Fruit fly (Drosophila melanogaster) whole organism, embryonic: ENCODE data around the gene CG12592.
A peak's percentile ranks its signal among the peaks of the same experiment; 100 is the strongest.

Experiments
- Ada2b ChIP-seq: fragments of 200-800 bp; sonication (Bioruptor generic); IDR thresholded peaks from 2 replicates; pipeline ENCODE4 v1.3.6; 2022; ENCODE audit warnings: missing biosample characterization, missing genetic modification characterization
- BtbVII ChIP-seq: fragments of 200-800 bp; sonication (Bioruptor generic); optimal IDR thresholded peaks from 3 replicates; lab custom pipeline; 2017; ENCODE audit warnings: missing biosample characterization, mild to moderate bottlenecking, missing genetic modification characterization
- CG10274 ChIP-seq: fragments of 200-800 bp; sonication (Bioruptor generic); optimal IDR thresholded peaks from 3 replicates; lab custom pipeline; 2017; ENCODE audit warnings: missing biosample characterization, mild to moderate bottlenecking, missing genetic modification characterization
- CG10366 ChIP-seq: fragments of 200-800 bp; sonication (Bioruptor generic); IDR thresholded peaks from 2 replicates; pipeline ENCODE4 v1.3.6; 2022; ENCODE audit warnings: missing biosample characterization, missing genetic modification characterization
- CG10431 ChIP-seq: fragments of 200-800 bp; sonication (Bioruptor generic); optimal IDR thresholded peaks from 3 replicates; lab custom pipeline; 2018; ENCODE audit warnings: missing biosample characterization, mild to moderate bottlenecking, missing genetic modification characterization
- CG11085 ChIP-seq: fragments of 200-800 bp; sonication (Bioruptor generic); IDR thresholded peaks from 2 replicates; pipeline ENCODE4 v1.3.6; 2022; ENCODE audit warnings: missing biosample characterization, missing genetic modification characterization
- CG11247 ChIP-seq: fragments of 200-800 bp; sonication (Bioruptor generic); IDR thresholded peaks from 2 replicates; pipeline ENCODE4 v1.3.6; 2022; ENCODE audit warnings: missing biosample characterization, missing genetic modification characterization
- CG11560 ChIP-seq: fragments of 200-800 bp; sonication (Bioruptor generic); IDR thresholded peaks from 3 replicates; pipeline ENCODE4 v1.3.6; 2022; ENCODE audit warnings: missing biosample characterization, missing genetic modification characterization
- CG12299 ChIP-seq: fragments of 200-800 bp; sonication (Bioruptor generic); optimal IDR thresholded peaks from 2 replicates; lab custom pipeline; 2018; ENCODE audit warnings: missing biosample characterization, mild to moderate bottlenecking, missing genetic modification characterization
- CG1233 ChIP-seq: fragments of 200-800 bp; sonication (Bioruptor generic); optimal IDR thresholded peaks from 4 replicates; lab custom pipeline; 2018; ENCODE audit warnings: missing biosample characterization, mild to moderate bottlenecking, missing genetic modification characterization
- CG16813 ChIP-seq: fragments of 200-800 bp; sonication (Bioruptor generic); IDR thresholded peaks from 3 replicates; pipeline ENCODE4 v1.3.6; 2022; ENCODE audit warnings: missing biosample characterization, missing genetic modification characterization; ENCODE audit not compliant: partially characterized antibody
- CG1832 ChIP-seq: fragments of 200-800 bp; sonication (Bioruptor generic); optimal IDR thresholded peaks from 2 replicates; lab custom pipeline; 2017; ENCODE audit warnings: missing biosample characterization, mild to moderate bottlenecking, missing genetic modification characterization, inconsistent platforms
- CG2889 ChIP-seq: fragments of 200-800 bp; sonication (Bioruptor generic); IDR thresholded peaks from 3 replicates; pipeline ENCODE4 v1.3.6; 2022; ENCODE audit warnings: missing biosample characterization, missing genetic modification characterization
- CG31388 ChIP-seq: fragments of 200-800 bp; sonication (Bioruptor generic); optimal IDR thresholded peaks from 2 replicates; lab custom pipeline; 2016; ENCODE audit warnings: missing biosample characterization, missing genetic modification characterization
- CG33213 ChIP-seq: fragments of 200-800 bp; sonication (Bioruptor generic); optimal IDR thresholded peaks from 3 replicates; lab custom pipeline; 2016; ENCODE audit warnings: missing biosample characterization, missing genetic modification characterization
- CG33557 ChIP-seq: fragments of 200-800 bp; sonication (Bioruptor generic); optimal IDR thresholded peaks from 2 replicates; lab custom pipeline; 2019; ENCODE audit warnings: missing biosample characterization, mild to moderate bottlenecking, missing genetic modification characterization, moderate library complexity
- CG3838 ChIP-seq: fragments of 200-800 bp; sonication (Bioruptor generic); optimal IDR thresholded peaks from 3 replicates; lab custom pipeline; 2016; ENCODE audit warnings: missing biosample characterization, missing genetic modification characterization
- CG4730 ChIP-seq: fragments of 200-800 bp; sonication (Bioruptor generic); IDR thresholded peaks from 2 replicates; pipeline ENCODE4 v1.3.6; 2022; ENCODE audit warnings: missing biosample characterization, missing genetic modification characterization
- CG5245 ChIP-seq: fragments of 200-800 bp; sonication (Bioruptor generic); optimal IDR thresholded peaks from 3 replicates; lab custom pipeline; 2016; ENCODE audit warnings: missing biosample characterization, missing genetic modification characterization
- CG6254 ChIP-seq: fragments of 200-800 bp; sonication (Bioruptor generic); optimal IDR thresholded peaks from 3 replicates; lab custom pipeline; 2017; ENCODE audit warnings: mild to moderate bottlenecking, missing biosample characterization, missing genetic modification reagents, missing genetic modification characterization
- CG7745 ChIP-seq: fragments of 200-800 bp; sonication (Bioruptor generic); optimal IDR thresholded peaks from 2 replicates; lab custom pipeline; 2018; ENCODE audit warnings: missing biosample characterization, mild to moderate bottlenecking, missing genetic modification characterization, moderate library complexity
- CG7839 ChIP-seq: fragments of 200-800 bp; sonication (Bioruptor generic); optimal IDR thresholded peaks from 3 replicates; lab custom pipeline; 2018; ENCODE audit warnings: missing biosample characterization, mild to moderate bottlenecking, missing genetic modification characterization, moderate library complexity
- CG8359 ChIP-seq: fragments of 200-800 bp; sonication (Bioruptor generic); optimal IDR thresholded peaks from 2 replicates; lab custom pipeline; 2017; ENCODE audit warnings: missing biosample characterization, mild to moderate bottlenecking, missing genetic modification characterization, borderline replicate concordance
- CG8388 ChIP-seq: fragments of 200-800 bp; sonication (Bioruptor generic); optimal IDR thresholded peaks from 2 replicates; lab custom pipeline; 2019; ENCODE audit warnings: missing biosample characterization, mild to moderate bottlenecking, missing genetic modification characterization, moderate library complexity
- CG9727 ChIP-seq: fragments of 200-800 bp; sonication (Bioruptor generic); optimal IDR thresholded peaks from 3 replicates; lab custom pipeline; 2017; ENCODE audit warnings: missing biosample characterization, mild to moderate bottlenecking, missing genetic modification characterization
- Dfd ChIP-seq, 2 experiments: fragments of >200 bp; optimal IDR thresholded peaks; 2 replicates each; lab custom pipeline; 2017; ENCODE audit warnings: missing biosample characterization in 2 of 2, missing genetic modification characterization in 2 of 2
- Doc2 ChIP-seq: fragments of 200-800 bp; sonication (Bioruptor generic); IDR thresholded peaks from 2 replicates; pipeline ENCODE4 v1.3.6; 2022; ENCODE audit warnings: missing biosample characterization, missing genetic modification characterization
- Eip74EF ChIP-seq, 2 experiments: fragments of 200-800 bp in 1 of 2; fragments of >200 bp in 1 of 2; sonication (Bioruptor generic) in 1 of 2; optimal IDR thresholded peaks; 2 replicates each; lab custom pipeline; 2017 to 2019; ENCODE audit warnings: missing biosample characterization in 2 of 2, missing genetic modification characterization in 2 of 2, mild to moderate bottlenecking in 1 of 2, moderate library complexity in 1 of 2
- Hmx ChIP-seq: fragments of 200-800 bp; sonication (Bioruptor generic); optimal IDR thresholded peaks from 2 replicates; lab custom pipeline; 2016; ENCODE audit warnings: missing biosample characterization, missing genetic modification characterization
- Hr39 ChIP-seq: fragments of >200 bp; optimal IDR thresholded peaks from 2 replicates; lab custom pipeline; 2017
- Hr78 ChIP-seq, 2 experiments: fragments of 200-800 bp in 1 of 2; fragments of >200 bp in 1 of 2; sonication (Bioruptor generic) in 1 of 2; optimal IDR thresholded peaks; 2 replicates each; lab custom pipeline; 2017 to 2019; ENCODE audit warnings: missing biosample characterization in 2 of 2, missing genetic modification characterization in 2 of 2, mild to moderate bottlenecking in 1 of 2, moderate library complexity in 1 of 2
- Spps ChIP-seq: fragments of 200-800 bp; sonication (Bioruptor generic); optimal IDR thresholded peaks from 2 replicates; lab custom pipeline; 2018; ENCODE audit warnings: missing biosample characterization, mild to moderate bottlenecking, missing genetic modification characterization
- ato ChIP-seq: fragments of 200-800 bp; sonication (Bioruptor generic); IDR thresholded peaks from 2 replicates; pipeline ENCODE4 v1.3.6; 2022; ENCODE audit warnings: missing biosample characterization, missing genetic modification characterization; ENCODE audit not compliant: partially characterized antibody
- cas ChIP-seq: fragments of 200-800 bp; sonication (Bioruptor generic); IDR thresholded peaks from 2 replicates; pipeline ENCODE4 v1.3.6; 2022; ENCODE audit warnings: missing biosample characterization, missing genetic modification characterization
- cwo ChIP-seq: fragments of 200-800 bp; sonication (Bioruptor generic); optimal IDR thresholded peaks from 3 replicates; lab custom pipeline; 2017; ENCODE audit warnings: missing biosample characterization, missing genetic modification characterization, mild to moderate bottlenecking, moderate library complexity, missing genetic modification reagents
- ems ChIP-seq: fragments of 200-800 bp; sonication (Bioruptor generic); optimal IDR thresholded peaks from 3 replicates; lab custom pipeline; 2016; ENCODE audit warnings: missing biosample characterization, missing genetic modification characterization
- en ChIP-seq: fragments of 200-800 bp; sonication (Bioruptor generic); optimal IDR thresholded peaks from 2 replicates; lab custom pipeline; 2016; ENCODE audit warnings: missing biosample characterization, missing genetic modification characterization
- fru ChIP-seq: fragments of >200 bp; optimal IDR thresholded peaks from 2 replicates; lab custom pipeline; 2017
- gcm ChIP-seq: fragments of 200-800 bp; sonication (Bioruptor generic); optimal IDR thresholded peaks from 2 replicates; lab custom pipeline; 2019; ENCODE audit warnings: missing biosample characterization, mild to moderate bottlenecking, missing genetic modification characterization, moderate library complexity
- gfzf ChIP-seq: fragments of 200-800 bp; sonication (Bioruptor generic); optimal IDR thresholded peaks from 2 replicates; lab custom pipeline; 2016; ENCODE audit warnings: missing biosample characterization, mild to moderate bottlenecking, missing genetic modification characterization, moderate library complexity
- insv ChIP-seq, 2 experiments: fragments of 200-800 bp; sonication (Bioruptor generic); optimal IDR thresholded peaks; 3 replicates each; lab custom pipeline; 2016 to 2018; ENCODE audit warnings: missing biosample characterization in 2 of 2, missing genetic modification characterization in 2 of 2
- kay ChIP-seq: fragments of 200-800 bp; sonication (Bioruptor generic); optimal IDR thresholded peaks from 2 replicates; lab custom pipeline; 2016; ENCODE audit warnings: missing biosample characterization, missing genetic modification characterization
- lmd ChIP-seq: fragments of 200-800 bp; sonication (Bioruptor generic); IDR thresholded peaks from 2 replicates; pipeline ENCODE4 v1.3.6; 2022; ENCODE audit warnings: missing biosample characterization, missing genetic modification characterization
- mam ChIP-seq: fragments of 200-800 bp; sonication (Bioruptor generic); optimal IDR thresholded peaks from 3 replicates; lab custom pipeline; 2016; ENCODE audit warnings: missing biosample characterization, missing genetic modification characterization
- mirr ChIP-seq: fragments of 200-800 bp; sonication (Bioruptor generic); optimal IDR thresholded peaks from 3 replicates; lab custom pipeline; 2018; ENCODE audit warnings: missing biosample characterization, mild to moderate bottlenecking, missing genetic modification characterization
- pzg ChIP-seq: fragments of 200-800 bp; sonication (Bioruptor generic); optimal IDR thresholded peaks from 3 replicates; lab custom pipeline; 2018; ENCODE audit warnings: missing biosample characterization, mild to moderate bottlenecking, missing genetic modification characterization, moderate library complexity
- salm ChIP-seq: fragments of 200-800 bp; sonication (Bioruptor generic); optimal IDR thresholded peaks from 2 replicates; lab custom pipeline; 2018; ENCODE audit warnings: missing biosample characterization, mild to moderate bottlenecking, missing genetic modification characterization
- sug ChIP-seq: fragments of 200-800 bp; optimal IDR thresholded peaks from 2 replicates; lab custom pipeline; 2019; ENCODE audit warnings: missing biosample characterization, mild to moderate bottlenecking, missing genetic modification characterization, moderate library complexity
- tll ChIP-seq, 2 experiments: fragments of 200-800 bp in 1 of 2; fragments of >200 bp in 1 of 2; sonication (Bioruptor generic) in 1 of 2; optimal IDR thresholded peaks; 2 replicates each; lab custom pipeline; 2017 to 2019; ENCODE audit warnings: missing biosample characterization in 2 of 2, missing genetic modification characterization in 2 of 2, mild to moderate bottlenecking in 1 of 2, moderate library complexity in 1 of 2
- unc-4 ChIP-seq: fragments of 200-800 bp; sonication (Bioruptor generic); IDR thresholded peaks from 2 replicates; pipeline ENCODE4 v1.3.6; 2022; ENCODE audit warnings: missing biosample characterization, missing genetic modification characterization; ENCODE audit not compliant: partially characterized antibody
- wek ChIP-seq: fragments of 200-800 bp; sonication (Bioruptor generic); optimal IDR thresholded peaks from 3 replicates; lab custom pipeline; 2018; ENCODE audit warnings: missing biosample characterization, mild to moderate bottlenecking, missing genetic modification characterization, moderate library complexity

CG12592 gene

dm6 chr3R:10377849-10378248, 39.7 kb downstream of the CG12592 start, which contains the start of gene Rfx (continued):
- TF ChIP-seq kay (GFP tag; lab: Kevin White, UChicago) (no peak), Eip74EF (GFP tag; optimal IDR thresholded peaks at IDR 0.05; lab: Kevin White, UChicago) (peak in 1 of 2 experiments; percentile 50), tll (GFP tag; optimal IDR thresholded peaks at IDR 0.05; lab: Kevin White, UChicago) (no peak), ato (GFP tag; lab: Robert Waterston, UW) (no peak), CG1233 (GFP tag; lab: Kevin White, UChicago) (no peak), CG7839 (tag; lab: Kevin White, UChicago) (no peak), lmd (GFP tag; lab: Robert Waterston, UW) (no peak), BtbVII (GFP tag; lab: Kevin White, UChicago) (peak; percentile 58), ems (GFP tag; lab: Kevin White, UChicago) (peak; percentile 31), CG10431 (GFP tag; lab: Kevin White, UChicago) (no peak), CG9727 (GFP tag; lab: Kevin White, UChicago) (peak; percentile 65), wek (GFP tag; lab: Kevin White, UChicago) (peak; percentile 11), Hmx (GFP tag; lab: Kevin White, UChicago) (no peak), CG16813 (GFP tag; lab: Robert Waterston, UW) (no peak), cas (no peak), Hr39 (lab: Kevin White, UChicago) (no peak), CG11085 (no peak), mirr (no peak), fru (lab: Kevin White, UChicago) (no peak), gfzf (GFP tag; lab: Kevin White, UChicago) (peak; percentile 13), pzg (peak; percentile 88), en (GFP tag; lab: Kevin White, UChicago) (no peak), CG33213 (GFP tag; lab: Kevin White, UChicago) (no peak), sug (tag; lab: Kevin White, UChicago) (peak; percentile 58), salm (tag; lab: Kevin White, UChicago) (no peak), Doc2 (no peak), CG8359 (no peak), CG10274 (GFP tag; lab: Kevin White, UChicago) (no peak), CG5245 (no peak), CG11247 (GFP tag; lab: Robert Waterston, UW) (no peak), CG7745 (tag; lab: Kevin White, UChicago) (no peak), Hr78 (GFP tag; optimal IDR thresholded peaks at IDR 0.05; lab: Kevin White, UChicago) (no peak), Spps (no peak), CG3838 (no peak), mam (peak; percentile 15), Ada2b (no peak), cwo (GFP tag; lab: Kevin White, UChicago) (no peak), CG12299 (tag; lab: Kevin White, UChicago) (peak; percentile 57), CG8388 (no peak), unc-4 (GFP tag; lab: Robert Waterston, UW) (no peak), CG4730 (no peak), CG33557 (GFP tag; lab: Kevin White, UChicago) (no peak), CG2889 (GFP tag; lab: Robert Waterston, UW) (no peak), gcm (peak; percentile 40), CG31388 (GFP tag; lab: Kevin White, UChicago) (no peak), insv (GFP tag; optimal IDR thresholded peaks at IDR 0.05; lab: Kevin White, UChicago) (peak; percentile 95 to 98), CG10366 (no peak), Dfd (GFP tag; optimal IDR thresholded peaks at IDR 0.05; lab: Kevin White, UChicago) (no peak), CG11560 (no peak), CG6254 (peak; percentile 7), CG1832 (no peak)
